Fruit fly (Drosophila melanogaster) whole organism, embryonic: ENCODE data around the gene Jupiter.

ENCODE experiments used
- Abd-B ChIP-seq: fragments of 200-800 bp; sonication (Bioruptor generic); optimal IDR thresholded peaks from 2 replicates; lab custom pipeline; 2018; ENCODE audit warnings: missing biosample characterization, mild to moderate bottlenecking, missing genetic modification characterization, moderate library complexity
- Bdp1 ChIP-seq: fragments of 200-800 bp; sonication (Bioruptor generic); optimal IDR thresholded peaks from 3 replicates; lab custom pipeline; 2016; ENCODE audit warnings: missing biosample characterization, missing genetic modification characterization
- CG10462 ChIP-seq: fragments of 200-800 bp; sonication (Bioruptor generic); optimal IDR thresholded peaks from 2 replicates; lab custom pipeline; 2016; ENCODE audit warnings: missing biosample characterization, missing genetic modification characterization
- CG12236 ChIP-seq: fragments of 200-800 bp; sonication (Bioruptor generic); optimal IDR thresholded peaks from 2 replicates; lab custom pipeline; 2016; ENCODE audit warnings: missing biosample characterization, missing genetic modification characterization
- CG14050 ChIP-seq: fragments of 200-800 bp; sonication (Bioruptor generic); IDR thresholded peaks from 3 replicates; pipeline ENCODE4 v1.3.6; 2022; ENCODE audit warnings: missing biosample characterization, missing genetic modification characterization
- CG17186 ChIP-seq: fragments of 200-800 bp; sonication (Bioruptor generic); optimal IDR thresholded peaks from 3 replicates; lab custom pipeline; 2017; ENCODE audit warnings: missing biosample characterization, missing genetic modification reagents, missing genetic modification characterization
- CG17361 ChIP-seq: fragments of 200-800 bp; sonication (Bioruptor generic); IDR thresholded peaks from 3 replicates; pipeline ENCODE4 v1.3.6; 2022; ENCODE audit warnings: missing biosample characterization, missing genetic modification characterization
- CG2120 ChIP-seq: fragments of 200-800 bp; sonication (Bioruptor generic); optimal IDR thresholded peaks from 3 replicates; lab custom pipeline; 2016; ENCODE audit warnings: missing biosample characterization, missing genetic modification characterization
- CG2712 ChIP-seq: fragments of 200-800 bp; optimal IDR thresholded peaks from 3 replicates; lab custom pipeline; 2019; ENCODE audit warnings: missing biosample characterization, mild to moderate bottlenecking, missing genetic modification characterization, moderate library complexity
- CG31388 ChIP-seq: fragments of 200-800 bp; sonication (Bioruptor generic); optimal IDR thresholded peaks from 2 replicates; lab custom pipeline; 2016; ENCODE audit warnings: missing biosample characterization, missing genetic modification characterization
- CG3163 ChIP-seq: fragments of 200-800 bp; sonication (Bioruptor generic); optimal IDR thresholded peaks from 3 replicates; lab custom pipeline; 2016; ENCODE audit warnings: missing biosample characterization, missing genetic modification characterization
- CG5953 ChIP-seq: fragments of 200-800 bp; sonication (Bioruptor generic); IDR thresholded peaks from 2 replicates; pipeline ENCODE4 v1.3.6; 2022; ENCODE audit warnings: missing biosample characterization, missing genetic modification characterization
- CG7357 ChIP-seq: fragments of 200-800 bp; sonication (Bioruptor generic); IDR thresholded peaks from 3 replicates; pipeline ENCODE4 v1.3.6; 2022; ENCODE audit warnings: missing biosample characterization, missing genetic modification characterization
- CG7928 ChIP-seq: fragments of 200-800 bp; sonication (Bioruptor generic); optimal IDR thresholded peaks from 2 replicates; lab custom pipeline; 2017; ENCODE audit warnings: missing biosample characterization, mild to moderate bottlenecking, missing genetic modification characterization
- CG9609 ChIP-seq: fragments of 200-800 bp; sonication (Bioruptor generic); optimal IDR thresholded peaks from 3 replicates; lab custom pipeline; 2016; ENCODE audit warnings: missing biosample characterization, missing genetic modification characterization
- E2f1 ChIP-seq: fragments of 200-800 bp; sonication (Bioruptor generic); IDR thresholded peaks from 2 replicates; pipeline ENCODE4 v1.3.6; 2022; ENCODE audit warnings: missing biosample characterization, missing genetic modification characterization
- GATAe ChIP-seq: fragments of 200-800 bp; sonication (Bioruptor generic); conservative IDR thresholded peaks from 2 replicates; pipeline ENCODE4 v1.3.6; 2022; ENCODE audit warnings: missing biosample characterization, missing genetic modification characterization
- Gug ChIP-seq: fragments of 200-800 bp; sonication (Bioruptor generic); IDR thresholded peaks from 4 replicates; pipeline ENCODE4 v1.3.6; 2022; ENCODE audit warnings: missing biosample characterization, missing genetic modification characterization
- Hsf ChIP-seq: fragments of 200-800 bp; sonication (Bioruptor generic); optimal IDR thresholded peaks from 3 replicates; lab custom pipeline; 2016; ENCODE audit warnings: missing biosample characterization, missing genetic modification characterization
- Kr ChIP-seq: fragments of 200-800 bp; sonication (Bioruptor generic); optimal IDR thresholded peaks from 2 replicates; lab custom pipeline; 2017; ENCODE audit warnings: missing biosample characterization, mild to moderate bottlenecking, missing genetic modification characterization
- Lhr ChIP-seq: fragments of 200-800 bp; sonication (Bioruptor generic); optimal IDR thresholded peaks from 3 replicates; lab custom pipeline; 2017; ENCODE audit warnings: mild to moderate bottlenecking, missing biosample characterization, missing genetic modification reagents, missing genetic modification characterization
- Mes4 ChIP-seq: fragments of 200-800 bp; sonication (Bioruptor generic); optimal IDR thresholded peaks from 2 replicates; lab custom pipeline; 2016; ENCODE audit warnings: missing biosample characterization, missing genetic modification characterization
- Mrtf ChIP-seq: fragments of 200-800 bp; sonication (Bioruptor generic); IDR thresholded peaks from 3 replicates; pipeline ENCODE4 v1.3.6; 2022; ENCODE audit warnings: missing biosample characterization, missing genetic modification characterization
- Opbp ChIP-seq: fragments of 200-800 bp; sonication (Bioruptor generic); IDR thresholded peaks from 3 replicates; pipeline ENCODE4 v1.3.6; 2022; ENCODE audit warnings: missing biosample characterization, missing genetic modification characterization; ENCODE audit not compliant: partially characterized antibody
- Stat92E ChIP-seq, 3 experiments: fragments of >200 bp in 2 of 3; fragments of 200-800 bp in 1 of 3; sonication (Bioruptor generic) in 1 of 3; optimal IDR thresholded peaks; 2 replicates each; lab custom pipeline; 2017 to 2019; ENCODE audit warnings: missing biosample characterization in 3 of 3, missing genetic modification characterization in 3 of 3, mild to moderate bottlenecking in 1 of 3, moderate library complexity in 1 of 3
- bsh ChIP-seq, 2 experiments: fragments of 200-800 bp; sonication (Bioruptor generic); optimal IDR thresholded peaks; 2 replicates each; lab custom pipeline; 2017 to 2018; ENCODE audit warnings: mild to moderate bottlenecking in 2 of 2, missing biosample characterization in 2 of 2, missing genetic modification characterization in 2 of 2, moderate library complexity in 1 of 2
- btn ChIP-seq: fragments of 200-800 bp; sonication (Bioruptor generic); optimal IDR thresholded peaks from 2 replicates; lab custom pipeline; 2016; ENCODE audit warnings: missing biosample characterization, missing genetic modification characterization
- corto ChIP-seq: fragments of 200-800 bp; sonication (Bioruptor generic); optimal IDR thresholded peaks from 2 replicates; lab custom pipeline; 2016; ENCODE audit warnings: missing biosample characterization, mild to moderate bottlenecking, missing genetic modification characterization, moderate library complexity
- danr ChIP-seq: fragments of 200-800 bp; sonication (Bioruptor generic); IDR thresholded peaks from 2 replicates; pipeline ENCODE4 v1.3.6; 2022; ENCODE audit warnings: missing biosample characterization, missing genetic modification characterization
- ems ChIP-seq: fragments of 200-800 bp; sonication (Bioruptor generic); optimal IDR thresholded peaks from 3 replicates; lab custom pipeline; 2016; ENCODE audit warnings: missing biosample characterization, missing genetic modification characterization
- ftz-f1 ChIP-seq: fragments of 200-800 bp; sonication (Bioruptor generic); optimal IDR thresholded peaks from 2 replicates; lab custom pipeline; 2016; ENCODE audit warnings: missing biosample characterization, missing genetic modification characterization
- gce ChIP-seq: fragments of 200-800 bp; sonication (Bioruptor generic); IDR thresholded peaks from 3 replicates; pipeline ENCODE4 v1.3.6; 2022; ENCODE audit warnings: missing biosample characterization, missing genetic modification characterization
- gcm ChIP-seq: fragments of 200-800 bp; sonication (Bioruptor generic); optimal IDR thresholded peaks from 2 replicates; lab custom pipeline; 2019; ENCODE audit warnings: missing biosample characterization, mild to moderate bottlenecking, missing genetic modification characterization, moderate library complexity
- hbn ChIP-seq: fragments of 200-800 bp; sonication (Bioruptor generic); IDR thresholded peaks from 2 replicates; pipeline ENCODE4 v1.3.6; 2022; ENCODE audit warnings: missing biosample characterization, missing genetic modification characterization; ENCODE audit not compliant: partially characterized antibody
- hkb ChIP-seq, 2 experiments: fragments of 200-800 bp in 1 of 2; fragments of >200 bp in 1 of 2; sonication (Bioruptor generic) in 1 of 2; IDR thresholded peaks in 1 of 2; optimal IDR thresholded peaks in 1 of 2; 2 replicates each; pipeline versions ENCODE4 v1.3.6 to Lab custom; 2017 to 2022; ENCODE audit warnings: missing biosample characterization in 1 of 2, missing genetic modification characterization in 1 of 2
- knrl ChIP-seq: fragments of 200-800 bp; sonication (Bioruptor generic); IDR thresholded peaks from 3 replicates; pipeline ENCODE4 v1.3.6; 2022; ENCODE audit warnings: missing biosample characterization, missing genetic modification characterization; ENCODE audit not compliant: partially characterized antibody
- lab ChIP-seq: fragments of 200-800 bp; sonication (Bioruptor generic); optimal IDR thresholded peaks from 3 replicates; lab custom pipeline; 2017; ENCODE audit warnings: missing biosample characterization, missing genetic modification characterization, mild to moderate bottlenecking, moderate library complexity, missing genetic modification reagents
- mam ChIP-seq: fragments of 200-800 bp; sonication (Bioruptor generic); optimal IDR thresholded peaks from 3 replicates; lab custom pipeline; 2016; ENCODE audit warnings: missing biosample characterization, missing genetic modification characterization
- nerfin-2 ChIP-seq: fragments of 200-800 bp; sonication (Bioruptor generic); IDR thresholded peaks from 2 replicates; pipeline ENCODE4 v1.3.6; 2022; ENCODE audit warnings: missing biosample characterization, missing genetic modification characterization; ENCODE audit not compliant: partially characterized antibody
- pho ChIP-seq: fragments of 200-800 bp; sonication (Bioruptor generic); optimal IDR thresholded peaks from 2 replicates; lab custom pipeline; 2016; ENCODE audit warnings: missing biosample characterization, missing genetic modification characterization
- psq ChIP-seq: fragments of 200-800 bp; sonication (Bioruptor generic); optimal IDR thresholded peaks from 2 replicates; lab custom pipeline; 2017; ENCODE audit warnings: missing biosample characterization, missing genetic modification characterization
- pzg ChIP-seq: fragments of 200-800 bp; sonication (Bioruptor generic); optimal IDR thresholded peaks from 3 replicates; lab custom pipeline; 2018; ENCODE audit warnings: missing biosample characterization, mild to moderate bottlenecking, missing genetic modification characterization, moderate library complexity
- sc ChIP-seq, 3 experiments: fragments of >200 bp in 2 of 3; fragments of 200-800 bp in 1 of 3; sonication (Bioruptor generic) in 1 of 3; optimal IDR thresholded peaks; 2 replicates in 2 of 3; 3 replicates in 1 of 3; lab custom pipeline; 2017; ENCODE audit warnings: mild to moderate bottlenecking in 1 of 3, missing biosample characterization in 1 of 3, missing genetic modification characterization in 1 of 3, missing genetic modification reagents in 1 of 3
- tgo ChIP-seq: fragments of 200-800 bp; sonication (Bioruptor generic); IDR thresholded peaks from 3 replicates; pipeline ENCODE4 v1.3.6; 2022; ENCODE audit warnings: missing biosample characterization, missing genetic modification characterization
- usp ChIP-seq: fragments of >200 bp; optimal IDR thresholded peaks from 2 replicates; lab custom pipeline; 2017; ENCODE audit warnings: missing biosample characterization, missing genetic modification characterization
- vnd ChIP-seq: fragments of 200-800 bp; sonication (Bioruptor generic); IDR thresholded peaks from 3 replicates; pipeline ENCODE4 v1.3.6; 2022; ENCODE audit warnings: missing biosample characterization, missing genetic modification characterization; ENCODE audit not compliant: partially characterized antibody
- zen ChIP-seq: fragments of 200-800 bp; sonication (Bioruptor generic); optimal IDR thresholded peaks from 3 replicates; lab custom pipeline; 2018; ENCODE audit warnings: missing biosample characterization, mild to moderate bottlenecking, missing genetic modification characterization, moderate library complexity
- zen2 ChIP-seq: fragments of 200-800 bp; sonication (Bioruptor generic); IDR thresholded peaks from 3 replicates; pipeline ENCODE4 v1.3.6; 2022; ENCODE audit warnings: missing biosample characterization, missing genetic modification characterization; ENCODE audit not compliant: partially characterized antibody
- zfh1 ChIP-seq: fragments of 200-800 bp; sonication (Bioruptor generic); IDR thresholded peaks from 3 replicates; pipeline ENCODE4 v1.3.6; 2022; ENCODE audit warnings: missing biosample characterization, missing genetic modification characterization

The Jupiter gene

DNA sequence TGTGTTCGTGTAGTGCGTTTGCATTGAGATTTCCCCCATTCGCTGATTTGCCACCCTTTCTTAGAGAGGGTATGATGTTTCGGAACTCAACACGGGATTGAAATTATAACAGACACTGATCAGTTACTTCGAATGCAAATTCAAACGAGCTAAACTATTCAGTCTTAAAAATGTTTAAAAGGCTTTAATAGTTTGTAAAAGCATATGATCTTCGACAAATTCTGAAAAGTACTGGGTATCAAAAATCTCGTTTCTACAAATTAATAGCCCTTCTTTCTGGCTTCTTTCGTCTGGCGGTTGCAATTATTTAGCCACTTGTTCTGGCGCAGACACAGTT lies 37.5 kb downstream of the Jupiter start (continued):
- peak; percentile 60 for TF ChIP-seq CG2120 (GFP tag; lab: Kevin White, UChicago)
- TF ChIP-seq nerfin-2 (GFP tag; lab: Robert Waterston, UW), result no peak
- peak; percentile 60 for TF ChIP-seq Abd-B (GFP tag; lab: Kevin White, UChicago)
- peak; percentile 73 to 77 for TF ChIP-seq bsh (GFP tag; optimal IDR thresholded peaks at IDR 0.05; lab: Kevin White, UChicago)
- TF ChIP-seq CG7357 (GFP tag; lab: Robert Waterston, UW), result peak; percentile 57; the same call in 1 of the 3 replicates
- peak; percentile 24 for TF ChIP-seq CG31388 (GFP tag; lab: Kevin White, UChicago)
- no peak for TF ChIP-seq zen2 (GFP tag; lab: Robert Waterston, UW)
- peak; percentile 20 for TF ChIP-seq pho (GFP tag; lab: Kevin White, UChicago)
- no peak for TF ChIP-seq hkb (optimal IDR thresholded peaks at IDR 0.05; lab: Kevin White, UChicago)
- peak; percentile 80 for TF ChIP-seq hkb (GFP tag; IDR thresholded peaks at IDR 0.05; lab: Robert Waterston, UW)
- peak; percentile 79 for TF ChIP-seq CG2712 (tag; lab: Kevin White, UChicago)
- TF ChIP-seq CG17361 (GFP tag; lab: Robert Waterston, UW), result no peak; the same call in 2 of the 3 replicates
- TF ChIP-seq ems (GFP tag; lab: Kevin White, UChicago), result peak; percentile 56
- no peak for TF ChIP-seq Lhr (GFP tag; lab: Kevin White, UChicago)
- no peak for TF ChIP-seq CG17186
- TF ChIP-seq lab (GFP tag; lab: Kevin White, UChicago), result no peak
- peak; percentile 66; the same call in 1 of the 3 replicates for TF ChIP-seq gce (GFP tag; lab: Robert Waterston, UW)
- TF ChIP-seq corto (GFP tag; lab: Kevin White, UChicago), result no peak
- TF ChIP-seq knrl (GFP tag; lab: Robert Waterston, UW), result no peak
- peak; percentile 78 for TF ChIP-seq CG14050
- peak; percentile 57 for TF ChIP-seq Gug
- no peak for TF ChIP-seq pzg
- TF ChIP-seq Hsf (GFP tag; lab: Kevin White, UChicago), result peak; percentile 72
- peak; percentile 77 for TF ChIP-seq CG5953
- TF ChIP-seq Stat92E (GFP tag; optimal IDR thresholded peaks at IDR 0.05; lab: Kevin White, UChicago), result no peak
- TF ChIP-seq psq (GFP tag; lab: Kevin White, UChicago), result no peak
- TF ChIP-seq danr (GFP tag; lab: Robert Waterston, UW), result peak; percentile 52
- peak; percentile 80 for TF ChIP-seq E2f1 (GFP tag; lab: Robert Waterston, UW)
- peak; percentile 65 for TF ChIP-seq btn (GFP tag; lab: Kevin White, UChicago)
- peak; percentile 61 for TF ChIP-seq Mes4 (GFP tag; lab: Kevin White, UChicago)
- TF ChIP-seq Opbp (GFP tag; lab: Robert Waterston, UW), result no peak
- TF ChIP-seq Kr (GFP tag; lab: Kevin White, UChicago), result no peak
- no peak for TF ChIP-seq vnd
- TF ChIP-seq CG3163 (GFP tag; lab: Kevin White, UChicago), result peak; percentile 41
- peak; percentile 69 for TF ChIP-seq CG9609 (GFP tag; lab: Kevin White, UChicago)
- peak; percentile 5 for TF ChIP-seq zen (tag; lab: Kevin White, UChicago)
- no peak for TF ChIP-seq CG7928 (GFP tag; lab: Kevin White, UChicago)
- no peak for TF ChIP-seq usp (GFP tag; lab: Kevin White, UChicago)
- no peak for TF ChIP-seq ftz-f1 (GFP tag; lab: Kevin White, UChicago)
- TF ChIP-seq mam (GFP tag; lab: Kevin White, UChicago), result peak; percentile 53
- TF ChIP-seq CG12236 (GFP tag; lab: Kevin White, UChicago), result peak; percentile 58
- TF ChIP-seq Bdp1, result peak; percentile 28
- TF ChIP-seq hbn, result no peak
- TF ChIP-seq Mrtf (GFP tag; lab: Robert Waterston, UW), result 0 out of 3 replicates have a peak, but pooled peaks have one; percentile 46
- TF ChIP-seq GATAe (GFP tag; lab: Robert Waterston, UW), result 0 out of 2 replicates have a peak, but pooled peaks have one; percentile 7
- peak; percentile 84 for TF ChIP-seq tgo (GFP tag; lab: Robert Waterston, UW)
- peak; percentile 48 for TF ChIP-seq gcm (GFP tag; lab: Kevin White, UChicago)
- peak; percentile 75; the same call in 2 of the 3 replicates for TF ChIP-seq zfh1 (GFP tag; lab: Robert Waterston, UW)
- peak; percentile 28 for TF ChIP-seq CG10462 (GFP tag; lab: Kevin White, UChicago)
- TF ChIP-seq sc (optimal IDR thresholded peaks at IDR 0.05; lab: Kevin White, UChicago), result no peak
- peak; percentile 45 for TF ChIP-seq sc (GFP tag; optimal IDR thresholded peaks at IDR 0.05; lab: Kevin White, UChicago)
